Fruit fly (Drosophila melanogaster) whole organism, adult: ENCODE measurements around the gene ssp.

Experiments
- CG11617 ChIP-seq: fragments of 200-800 bp; sonication (Bioruptor generic); optimal IDR thresholded peaks from 2 replicates; lab custom pipeline; 2017; ENCODE audit warnings: mild to moderate bottlenecking, missing biosample characterization, missing genetic modification reagents, missing genetic modification characterization
- CG12768 ChIP-seq: fragments of 200-800 bp; sonication (Bioruptor generic); optimal IDR thresholded peaks from 2 replicates; lab custom pipeline; 2017; ENCODE audit warnings: missing biosample characterization, missing genetic modification characterization, mild to moderate bottlenecking, moderate library complexity, missing genetic modification reagents
- CG14711 ChIP-seq: fragments of 200-800 bp; sonication (Bioruptor generic); optimal IDR thresholded peaks from 2 replicates; lab custom pipeline; 2018; ENCODE audit warnings: missing biosample characterization, mild to moderate bottlenecking, missing genetic modification characterization, moderate library complexity
- CG1620 ChIP-seq: fragments of 200-800 bp; sonication (Bioruptor generic); optimal IDR thresholded peaks from 2 replicates; lab custom pipeline; 2016; ENCODE audit warnings: missing biosample characterization, missing genetic modification characterization
- CG33017 ChIP-seq: fragments of 200-800 bp; sonication (Bioruptor generic); optimal IDR thresholded peaks from 2 replicates; lab custom pipeline; 2018; ENCODE audit warnings: missing biosample characterization, mild to moderate bottlenecking, missing genetic modification characterization, moderate library complexity
- CG5204 ChIP-seq: fragments of 200-800 bp; sonication (Bioruptor generic); optimal IDR thresholded peaks from 2 replicates; lab custom pipeline; 2016; ENCODE audit warnings: missing biosample characterization, missing genetic modification characterization
- CG7045 ChIP-seq: fragments of 200-800 bp; sonication (Bioruptor generic); optimal IDR thresholded peaks from 2 replicates; lab custom pipeline; 2017; ENCODE audit warnings: missing biosample characterization, mild to moderate bottlenecking, missing genetic modification characterization
- CG7101 ChIP-seq: fragments of 200-800 bp; sonication (Bioruptor generic); optimal IDR thresholded peaks from 2 replicates; lab custom pipeline; 2018; ENCODE audit warnings: missing biosample characterization, mild to moderate bottlenecking, missing genetic modification characterization, moderate library complexity
- Clk ChIP-seq: fragments of 200-800 bp; sonication (Bioruptor generic); optimal IDR thresholded peaks from 2 replicates; lab custom pipeline; 2017; ENCODE audit warnings: missing biosample characterization, missing genetic modification characterization
- Crg-1 ChIP-seq: fragments of 200-800 bp; sonication (Bioruptor generic); optimal IDR thresholded peaks from 2 replicates; lab custom pipeline; 2016; ENCODE audit warnings: missing biosample characterization, missing genetic modification characterization
- Hr96 ChIP-seq: fragments of 200-800 bp; sonication (Bioruptor generic); optimal IDR thresholded peaks from 2 replicates; lab custom pipeline; 2016; ENCODE audit warnings: missing biosample characterization, missing genetic modification characterization
- Mnt ChIP-seq: fragments of 200-800 bp; sonication (Bioruptor generic); optimal IDR thresholded peaks from 2 replicates; lab custom pipeline; 2016; ENCODE audit warnings: missing biosample characterization, mild to moderate bottlenecking, missing genetic modification characterization
- bab1 ChIP-seq: fragments of 200-800 bp; sonication (Bioruptor generic); optimal IDR thresholded peaks from 3 replicates; lab custom pipeline; 2019; ENCODE audit warnings: missing biosample characterization, mild to moderate bottlenecking, missing genetic modification characterization, moderate library complexity
- cic ChIP-seq: fragments of 200-800 bp; sonication (Bioruptor generic); optimal IDR thresholded peaks from 2 replicates; lab custom pipeline; 2017; ENCODE audit warnings: missing biosample characterization, mild to moderate bottlenecking, missing genetic modification characterization, moderate library complexity
- cnc ChIP-seq, 2 experiments: fragments of >200 bp; optimal IDR thresholded peaks; 2 replicates each; lab custom pipeline; 2017
- kay ChIP-seq: fragments of 200-800 bp; sonication (Bioruptor generic); peaks from one replicate; lab custom pipeline; 2016; ENCODE audit warnings: missing biosample characterization, missing genetic modification characterization, borderline replicate concordance
- ovo ChIP-seq: fragments of 200-800 bp; sonication (Bioruptor generic); optimal IDR thresholded peaks from 2 replicates; lab custom pipeline; 2016; ENCODE audit warnings: missing biosample characterization, missing genetic modification characterization
- pad ChIP-seq: fragments of 200-800 bp; sonication (Bioruptor generic); optimal IDR thresholded peaks from 3 replicates; lab custom pipeline; 2017; ENCODE audit warnings: missing biosample characterization, missing genetic modification characterization, mild to moderate bottlenecking, moderate library complexity, missing genetic modification reagents
- tj ChIP-seq: fragments of 200-800 bp; sonication (Bioruptor generic); optimal IDR thresholded peaks from 3 replicates; lab custom pipeline; 2017; ENCODE audit warnings: missing biosample characterization, mild to moderate bottlenecking, missing genetic modification characterization, moderate library complexity
- toe ChIP-seq: fragments of 200-800 bp; sonication (Bioruptor generic); optimal IDR thresholded peaks from 2 replicates; lab custom pipeline; 2016; ENCODE audit warnings: missing biosample characterization, missing genetic modification characterization

Gene ssp

dm6 chr3L:12081679-12082520 is 36.2 kb upstream of the ssp start, which contains the start of gene Sema5c:
Gene Sema5c (minus strand): TSS chr3L:12081830.
- peak; percentile 59 for TF ChIP-seq CG11617
- TF ChIP-seq Mnt, result peak; percentile 28
- peak; percentile 29 for TF ChIP-seq CG12768 (GFP tag; lab: Kevin White, UChicago)
- peak; percentile 20 for TF ChIP-seq CG5204 (GFP tag; lab: Kevin White, UChicago)
- no peak for TF ChIP-seq kay (GFP tag; lab: Kevin White, UChicago)
- no peak for TF ChIP-seq pad
- TF ChIP-seq cic (GFP tag; lab: Kevin White, UChicago), result peak; percentile 77
- no peak for TF ChIP-seq CG7101 (tag; lab: Kevin White, UChicago)
- peak; percentile 77 for TF ChIP-seq tj (GFP tag; lab: Kevin White, UChicago)
- TF ChIP-seq cnc (optimal IDR thresholded peaks at IDR 0.05; lab: Kevin White, UChicago), result no peak
- no peak for TF ChIP-seq Crg-1 (GFP tag; lab: Kevin White, UChicago)
- no peak for TF ChIP-seq CG1620
- peak; percentile 20 for TF ChIP-seq bab1 (GFP tag; lab: Kevin White, UChicago)
- peak; percentile 1 for TF ChIP-seq CG7045 (GFP tag; lab: Kevin White, UChicago)
- TF ChIP-seq CG33017 (tag; lab: Kevin White, UChicago), result no peak
- TF ChIP-seq Clk (GFP tag; lab: Kevin White, UChicago), result no peak
- TF ChIP-seq CG14711, result peak; percentile 3
- TF ChIP-seq ovo (GFP tag; lab: Kevin White, UChicago), result no peak
- peak; percentile 2 for TF ChIP-seq toe
- TF ChIP-seq Hr96 (GFP tag; lab: Kevin White, UChicago), result peak; percentile 38

- TF ChIP-seq CG14711, result no peak
- no peak for TF ChIP-seq CG1620
- no peak for TF ChIP-seq cic (GFP tag; lab: Kevin White, UChicago)
These were observed 35.6 kb upstream of the ssp start for dm6 chr3L:12082521-12082841.

- no peak for TF ChIP-seq cnc (optimal IDR thresholded peaks at IDR 0.05; lab: Kevin White, UChicago)
- TF ChIP-seq Crg-1 (GFP tag; lab: Kevin White, UChicago), result no peak
- TF ChIP-seq CG7101 (tag; lab: Kevin White, UChicago), result no peak
These were observed 34.9 kb upstream of the ssp start for dm6 chr3L:12083092-12083680.

dm6 chr3L:12083861-12084260 is 34.2 kb upstream of the ssp start:
- peak; percentile 24 for TF ChIP-seq CG33017 (tag; lab: Kevin White, UChicago)
- TF ChIP-seq CG5204 (GFP tag; lab: Kevin White, UChicago), result no peak
- no peak for TF ChIP-seq CG7045 (GFP tag; lab: Kevin White, UChicago)
- TF ChIP-seq toe, result no peak
- peak; percentile 52 for TF ChIP-seq Crg-1 (GFP tag; lab: Kevin White, UChicago)
- peak; percentile 45 for TF ChIP-seq ovo (GFP tag; lab: Kevin White, UChicago)
- TF ChIP-seq CG14711, result no peak
- no peak for TF ChIP-seq kay (GFP tag; lab: Kevin White, UChicago)
- peak; percentile 38 for TF ChIP-seq CG11617
- peak; percentile 12 for TF ChIP-seq cic (GFP tag; lab: Kevin White, UChicago)
- peak; percentile 10 for TF ChIP-seq pad
- peak; percentile 70 for TF ChIP-seq CG7101 (tag; lab: Kevin White, UChicago)
- peak; percentile 5 for TF ChIP-seq CG1620
- TF ChIP-seq CG12768 (GFP tag; lab: Kevin White, UChicago), result no peak

dm6 chr3L:12084969-12085690 is 32.9 kb upstream of the ssp start:
- TF ChIP-seq pad (no peak), Clk (GFP tag; lab: Kevin White, UChicago) (no peak), cic (GFP tag; lab: Kevin White, UChicago) (no peak), Mnt (no peak), CG7101 (tag; lab: Kevin White, UChicago) (no peak), ovo (GFP tag; lab: Kevin White, UChicago) (no peak), Crg-1 (GFP tag; lab: Kevin White, UChicago) (no peak), CG1620 (no peak), CG11617 (no peak), CG7045 (GFP tag; lab: Kevin White, UChicago) (no peak), tj (GFP tag; lab: Kevin White, UChicago) (no peak), Hr96 (GFP tag; lab: Kevin White, UChicago) (no peak), kay (GFP tag; lab: Kevin White, UChicago) (no peak)

- TF ChIP-seq CG11617 (no peak), CG7045 (GFP tag; lab: Kevin White, UChicago) (no peak), tj (GFP tag; lab: Kevin White, UChicago) (no peak), CG14711 (no peak), Hr96 (GFP tag; lab: Kevin White, UChicago) (no peak), bab1 (GFP tag; lab: Kevin White, UChicago) (no peak)
These were observed 32.4 kb upstream of the ssp start for dm6 chr3L:12085691-12086078.
